Fruit fly (Drosophila melanogaster) whole organism, embryonic: ENCODE data around the gene Snx27.
A peak's percentile ranks its signal among the peaks of the same experiment; 100 is the strongest.

Source experiments
- ATbp ChIP-seq: fragments of 200-800 bp; sonication (Bioruptor generic); optimal IDR thresholded peaks from 2 replicates; lab custom pipeline; 2017; ENCODE audit warnings: missing biosample characterization, mild to moderate bottlenecking, missing genetic modification characterization, missing genetic modification reagents
- B-H1 ChIP-seq: fragments of 200-800 bp; sonication (Bioruptor generic); IDR thresholded peaks from 3 replicates; pipeline ENCODE4 v1.3.6; 2022; ENCODE audit warnings: missing biosample characterization, missing genetic modification characterization
- CG10209 ChIP-seq: fragments of 200-800 bp; sonication (Bioruptor generic); optimal IDR thresholded peaks from 3 replicates; lab custom pipeline; 2017; ENCODE audit warnings: missing biosample characterization, mild to moderate bottlenecking, missing genetic modification characterization, missing genetic modification reagents
- CG10431 ChIP-seq: fragments of 200-800 bp; sonication (Bioruptor generic); optimal IDR thresholded peaks from 3 replicates; lab custom pipeline; 2018; ENCODE audit warnings: missing biosample characterization, mild to moderate bottlenecking, missing genetic modification characterization
- CG11696 ChIP-seq: fragments of 200-800 bp; sonication (Bioruptor generic); IDR thresholded peaks from 2 replicates; pipeline ENCODE4 v1.3.6; 2022; ENCODE audit warnings: missing biosample characterization, missing genetic modification characterization
- CG12155 ChIP-seq: fragments of 200-800 bp; sonication (Bioruptor generic); optimal IDR thresholded peaks from 3 replicates; lab custom pipeline; 2016; ENCODE audit warnings: missing biosample characterization, missing genetic modification characterization
- CG13424 ChIP-seq: fragments of 200-800 bp; sonication (Bioruptor generic); optimal IDR thresholded peaks from 2 replicates; lab custom pipeline; 2019; ENCODE audit warnings: missing biosample characterization, mild to moderate bottlenecking, missing genetic modification characterization, moderate library complexity
- CG15601 ChIP-seq: fragments of 200-800 bp; sonication (Bioruptor generic); optimal IDR thresholded peaks from 3 replicates; lab custom pipeline; 2019; ENCODE audit warnings: missing biosample characterization, mild to moderate bottlenecking, missing genetic modification characterization, moderate library complexity
- CG15696 ChIP-seq: fragments of 200-800 bp; sonication (Bioruptor generic); optimal IDR thresholded peaks from 2 replicates; lab custom pipeline; 2019; ENCODE audit warnings: missing biosample characterization, mild to moderate bottlenecking, missing genetic modification characterization, moderate library complexity
- CG17385 ChIP-seq: fragments of 200-800 bp; sonication (Bioruptor generic); optimal IDR thresholded peaks from 3 replicates; lab custom pipeline; 2018; ENCODE audit warnings: missing biosample characterization, mild to moderate bottlenecking, missing genetic modification characterization
- CG2875 ChIP-seq: fragments of 200-800 bp; sonication (Bioruptor generic); optimal IDR thresholded peaks from 2 replicates; lab custom pipeline; 2017; ENCODE audit warnings: missing biosample characterization, mild to moderate bottlenecking, missing genetic modification characterization, missing genetic modification reagents
- CG32772 ChIP-seq: fragments of 200-800 bp; sonication (Bioruptor generic); IDR thresholded peaks from 2 replicates; pipeline ENCODE4 v1.3.6; 2022; ENCODE audit warnings: missing biosample characterization, missing genetic modification characterization
- CG4404 ChIP-seq: fragments of 200-800 bp; sonication (Bioruptor generic); IDR thresholded peaks from 2 replicates; pipeline ENCODE4 v1.3.6; 2022; ENCODE audit warnings: missing biosample characterization, missing genetic modification characterization
- CG4730 ChIP-seq: fragments of 200-800 bp; sonication (Bioruptor generic); IDR thresholded peaks from 2 replicates; pipeline ENCODE4 v1.3.6; 2022; ENCODE audit warnings: missing biosample characterization, missing genetic modification characterization
- CG6689 ChIP-seq: fragments of 200-800 bp; sonication (Bioruptor generic); IDR thresholded peaks from 2 replicates; pipeline ENCODE4 v1.3.6; 2022; ENCODE audit warnings: missing biosample characterization, missing genetic modification characterization
- CG6813 ChIP-seq: fragments of 200-800 bp; sonication (Bioruptor generic); optimal IDR thresholded peaks from 2 replicates; lab custom pipeline; 2017; ENCODE audit warnings: missing biosample characterization, missing genetic modification characterization, mild to moderate bottlenecking, moderate library complexity, missing genetic modification reagents
- CG7786 ChIP-seq: fragments of 200-800 bp; sonication (Bioruptor generic); optimal IDR thresholded peaks from 2 replicates; lab custom pipeline; 2016; ENCODE audit warnings: missing biosample characterization, missing genetic modification characterization
- CG8359 ChIP-seq: fragments of 200-800 bp; sonication (Bioruptor generic); optimal IDR thresholded peaks from 2 replicates; lab custom pipeline; 2017; ENCODE audit warnings: missing biosample characterization, mild to moderate bottlenecking, missing genetic modification characterization, borderline replicate concordance
- CG8944 ChIP-seq: fragments of 200-800 bp; sonication (Bioruptor generic); optimal IDR thresholded peaks from 3 replicates; lab custom pipeline; 2016; ENCODE audit warnings: missing biosample characterization, missing genetic modification characterization
- E2f2 ChIP-seq: fragments of 200-800 bp; sonication (Bioruptor generic); IDR thresholded peaks from 2 replicates; pipeline ENCODE4 v1.3.6; 2022; ENCODE audit warnings: missing biosample characterization, missing genetic modification characterization
- Fer3 ChIP-seq: fragments of 200-800 bp; sonication (Bioruptor generic); optimal IDR thresholded peaks from 2 replicates; lab custom pipeline; 2018; ENCODE audit warnings: missing biosample characterization, mild to moderate bottlenecking, missing genetic modification characterization, moderate library complexity
- H15 ChIP-seq: fragments of 200-800 bp; sonication (Bioruptor generic); IDR thresholded peaks from 3 replicates; pipeline ENCODE4 v1.3.6; 2022; ENCODE audit warnings: missing biosample characterization, missing genetic modification characterization
- HLH3B ChIP-seq: fragments of 200-800 bp; sonication (Bioruptor generic); IDR thresholded peaks from 2 replicates; pipeline ENCODE4 v1.3.6; 2022; ENCODE audit warnings: missing biosample characterization, missing genetic modification characterization
- Hr3 ChIP-seq: fragments of 200-800 bp; sonication (Bioruptor generic); optimal IDR thresholded peaks from 3 replicates; lab custom pipeline; 2016; ENCODE audit warnings: missing biosample characterization, missing genetic modification characterization
- Med ChIP-seq: fragments of 200-800 bp; sonication (Bioruptor generic); peaks from one replicate; lab custom pipeline; 2016; ENCODE audit warnings: missing biosample characterization, missing genetic modification characterization, mild to moderate bottlenecking, inconsistent platforms, moderate library complexity
- Oli ChIP-seq: fragments of 200-800 bp; sonication (Bioruptor generic); optimal IDR thresholded peaks from 2 replicates; lab custom pipeline; 2018; ENCODE audit warnings: missing biosample characterization, mild to moderate bottlenecking, missing genetic modification characterization, moderate library complexity
- PHDP ChIP-seq: fragments of 200-800 bp; sonication (Bioruptor generic); optimal IDR thresholded peaks from 3 replicates; lab custom pipeline; 2018; ENCODE audit warnings: missing biosample characterization, mild to moderate bottlenecking, missing genetic modification characterization, moderate library complexity
- Pdp1 ChIP-seq, 2 experiments: fragments of 200-800 bp; sonication (Bioruptor generic); optimal IDR thresholded peaks; 3 replicates each; lab custom pipeline; 2016; ENCODE audit warnings: missing biosample characterization in 2 of 2, missing genetic modification characterization in 2 of 2, mild to moderate bottlenecking in 1 of 2, moderate library complexity in 1 of 2
- Stat92E ChIP-seq, 3 experiments: fragments of >200 bp in 2 of 3; fragments of 200-800 bp in 1 of 3; sonication (Bioruptor generic) in 1 of 3; optimal IDR thresholded peaks; 2 replicates each; lab custom pipeline; 2017 to 2019; ENCODE audit warnings: missing biosample characterization in 3 of 3, missing genetic modification characterization in 3 of 3, mild to moderate bottlenecking in 1 of 3, moderate library complexity in 1 of 3
- Xrp1 ChIP-seq: fragments of 200-800 bp; sonication (Bioruptor generic); IDR thresholded peaks from 2 replicates; pipeline ENCODE4 v1.3.6; 2022; ENCODE audit warnings: missing biosample characterization, missing genetic modification characterization
- bcd ChIP-seq: fragments of 200-800 bp; sonication (Bioruptor generic); optimal IDR thresholded peaks from 2 replicates; lab custom pipeline; 2017; ENCODE audit warnings: missing biosample characterization, mild to moderate bottlenecking, missing genetic modification characterization
- cg ChIP-seq: fragments of 200-800 bp; sonication (Bioruptor generic); optimal IDR thresholded peaks from 3 replicates; lab custom pipeline; 2019; ENCODE audit warnings: missing biosample characterization, mild to moderate bottlenecking, missing genetic modification characterization, moderate library complexity
- chif ChIP-seq, 2 experiments: fragments of 200-800 bp; sonication (Bioruptor generic); optimal IDR thresholded peaks; 3 replicates each; lab custom pipeline; 2016; ENCODE audit warnings: missing biosample characterization in 2 of 2, missing genetic modification characterization in 2 of 2
- crc ChIP-seq: fragments of 200-800 bp; sonication (Bioruptor generic); optimal IDR thresholded peaks from 2 replicates; lab custom pipeline; 2016; ENCODE audit warnings: missing biosample characterization, missing genetic modification characterization
- gsb ChIP-seq: fragments of 200-800 bp; sonication (Bioruptor generic); IDR thresholded peaks from 2 replicates; pipeline ENCODE4 v1.3.6; 2022; ENCODE audit warnings: missing biosample characterization, missing genetic modification characterization
- kay ChIP-seq: fragments of 200-800 bp; sonication (Bioruptor generic); optimal IDR thresholded peaks from 2 replicates; lab custom pipeline; 2016; ENCODE audit warnings: missing biosample characterization, missing genetic modification characterization
- ken ChIP-seq: fragments of 200-800 bp; sonication (Bioruptor generic); IDR thresholded peaks from 3 replicates; pipeline ENCODE4 v1.3.6; 2022; ENCODE audit warnings: missing biosample characterization, missing genetic modification characterization
- kni ChIP-seq: fragments of 200-800 bp; sonication (Bioruptor generic); optimal IDR thresholded peaks from 3 replicates; lab custom pipeline; 2017; ENCODE audit warnings: mild to moderate bottlenecking, missing biosample characterization, missing genetic modification reagents, missing genetic modification characterization
- mam ChIP-seq: fragments of 200-800 bp; sonication (Bioruptor generic); optimal IDR thresholded peaks from 3 replicates; lab custom pipeline; 2016; ENCODE audit warnings: missing biosample characterization, missing genetic modification characterization
- nmo ChIP-seq: fragments of 200-800 bp; sonication (Bioruptor generic); optimal IDR thresholded peaks from 2 replicates; lab custom pipeline; 2018; ENCODE audit warnings: missing biosample characterization, mild to moderate bottlenecking, missing genetic modification characterization, moderate library complexity
- pan ChIP-seq, 4 experiments: fragments of >200 bp in 3 of 4; fragments of 200-800 bp in 1 of 4; sonication (Bioruptor generic) in 1 of 4; optimal IDR thresholded peaks in 3 of 4; IDR thresholded peaks in 1 of 4; 2 replicates each; pipeline versions ENCODE4 v1.3.6 to Lab custom; 2017 to 2022; ENCODE audit warnings: missing biosample characterization in 2 of 4, missing genetic modification characterization in 2 of 4, mixed read lengths in 1 of 4
- phol ChIP-seq: fragments of 200-800 bp; sonication (Bioruptor generic); optimal IDR thresholded peaks from 3 replicates; lab custom pipeline; 2018; ENCODE audit warnings: missing biosample characterization, mild to moderate bottlenecking, missing genetic modification characterization, moderate library complexity
- sens ChIP-seq: fragments of 200-800 bp; sonication (Bioruptor generic); peaks from one replicate; lab custom pipeline; 2016; ENCODE audit warnings: missing biosample characterization, missing genetic modification characterization
- seq ChIP-seq: fragments of 200-800 bp; sonication (Bioruptor generic); IDR thresholded peaks from 2 replicates; pipeline ENCODE4 v1.3.6; 2022; ENCODE audit warnings: missing biosample characterization, missing genetic modification characterization
- tx ChIP-seq: fragments of 200-800 bp; sonication (Bioruptor generic); optimal IDR thresholded peaks from 2 replicates; lab custom pipeline; 2016; ENCODE audit warnings: missing biosample characterization, missing genetic modification characterization
- usp ChIP-seq: fragments of >200 bp; optimal IDR thresholded peaks from 2 replicates; lab custom pipeline; 2017; ENCODE audit warnings: missing biosample characterization, missing genetic modification characterization
- zen ChIP-seq: fragments of 200-800 bp; sonication (Bioruptor generic); optimal IDR thresholded peaks from 3 replicates; lab custom pipeline; 2018; ENCODE audit warnings: missing biosample characterization, mild to moderate bottlenecking, missing genetic modification characterization, moderate library complexity

Snx27 gene

dm6 chrX:5679079-5679932 lies 58.5 kb downstream of the Snx27 start (continued):
- no peak for TF ChIP-seq CG11696 (GFP tag; lab: Robert Waterston, UW)
- TF ChIP-seq CG10431, result peak; percentile 34
- TF ChIP-seq Stat92E (GFP tag; optimal IDR thresholded peaks at IDR 0.05; lab: Kevin White, UChicago), result no peak
- peak; percentile 65 for TF ChIP-seq ATbp (GFP tag; lab: Kevin White, UChicago)
- TF ChIP-seq CG8944, result peak; percentile 9
- peak; percentile 14 for TF ChIP-seq CG12155 (GFP tag; lab: Kevin White, UChicago)
- TF ChIP-seq CG6689, result peak; percentile 48; the same call in 1 of the 2 replicates
- 0 out of 2 replicates have a peak, but pooled peaks have one; percentile 34 for TF ChIP-seq CG4404
- TF ChIP-seq nmo, result peak; percentile 62
- peak; percentile 4 for TF ChIP-seq CG7786 (GFP tag; lab: Kevin White, UChicago)
- peak; percentile 71 for TF ChIP-seq cg (GFP tag; lab: Kevin White, UChicago)
- no peak for TF ChIP-seq ken (GFP tag; lab: Robert Waterston, UW)
- TF ChIP-seq CG2875 (GFP tag; lab: Kevin White, UChicago), result peak; percentile 19
- TF ChIP-seq zen (tag; lab: Kevin White, UChicago), result peak; percentile 37
- no peak for TF ChIP-seq H15 (GFP tag; lab: Robert Waterston, UW)
- peak; percentile 17 for TF ChIP-seq PHDP (tag; lab: Kevin White, UChicago)
- TF ChIP-seq Xrp1 (GFP tag; lab: Robert Waterston, UW), result peak; percentile 76
- peak; percentile 6 for TF ChIP-seq tx (GFP tag; lab: Kevin White, UChicago)
- peak; percentile 26 for TF ChIP-seq mam (GFP tag; lab: Kevin White, UChicago)
- peak; percentile 12; the same call in 1 of the 2 replicates for TF ChIP-seq E2f2
- TF ChIP-seq crc (GFP tag; lab: Kevin White, UChicago), result no peak
- TF ChIP-seq Med (GFP tag; lab: Kevin White, UChicago), result peak; percentile 41
- peak; percentile 40; the same call in 1 of the 2 replicates for TF ChIP-seq CG32772 (GFP tag; lab: Robert Waterston, UW)
- TF ChIP-seq CG15601 (tag; lab: Kevin White, UChicago), result peak; percentile 43
- peak; percentile 43 for TF ChIP-seq CG6813
- no peak for TF ChIP-seq CG8359 (GFP tag; lab: Kevin White, UChicago)
- no peak for TF ChIP-seq pan (optimal IDR thresholded peaks at IDR 0.05; lab: Kevin White, UChicago)
- TF ChIP-seq pan (GFP tag; optimal IDR thresholded peaks at IDR 0.05 in 1 of 2, IDR thresholded peaks at IDR 0.05 in 1 of 2), result peak in 1 of 2 experiments; percentile 33
- peak; percentile 7 for TF ChIP-seq CG10209 (GFP tag; lab: Kevin White, UChicago)
- peak; percentile 38; the same call in 1 of the 2 replicates for TF ChIP-seq HLH3B (GFP tag; lab: Robert Waterston, UW)
- peak; percentile 40 for TF ChIP-seq Hr3 (GFP tag; lab: Kevin White, UChicago)
- no peak for TF ChIP-seq gsb (GFP tag; lab: Robert Waterston, UW)
- peak; percentile 16 for TF ChIP-seq Fer3
- peak in 1 of 2 experiments; percentile 6 for TF ChIP-seq Pdp1 (GFP tag; optimal IDR thresholded peaks at IDR 0.05; lab: Kevin White, UChicago)
- peak; percentile 44 for TF ChIP-seq kni (GFP tag; lab: Kevin White, UChicago)
- TF ChIP-seq chif (GFP tag; optimal IDR thresholded peaks at IDR 0.05; lab: Kevin White, UChicago), result peak; percentile 6 to 72
- TF ChIP-seq usp (GFP tag; lab: Kevin White, UChicago), result no peak
- TF ChIP-seq bcd (GFP tag; lab: Kevin White, UChicago), result peak; percentile 40
- peak; percentile 38 for TF ChIP-seq CG13424
- TF ChIP-seq kay (GFP tag; lab: Kevin White, UChicago), result peak; percentile 39
- peak; percentile 41 for TF ChIP-seq CG15696
- 0 out of 3 replicates have a peak, but pooled peaks have one; percentile 20 for TF ChIP-seq B-H1 (GFP tag; lab: Robert Waterston, UW)
- peak; percentile 95 for TF ChIP-seq sens (GFP tag; lab: Kevin White, UChicago)
- peak; percentile 58 for TF ChIP-seq Oli
- peak; percentile 72 for TF ChIP-seq phol (tag; lab: Kevin White, UChicago)
- 0 out of 2 replicates have a peak, but pooled peaks have one; percentile 10 for TF ChIP-seq CG4730
- peak; percentile 28 for TF ChIP-seq CG17385 (GFP tag; lab: Kevin White, UChicago)
- 0 out of 2 replicates have a peak, but pooled peaks have one; percentile 22 for TF ChIP-seq seq
